Fruit fly (Drosophila melanogaster) whole organism, wandering third instar larva: ENCODE measurements around the gene hll.

Source experiments
- Abd-B ChIP-seq: fragments of >200 bp; optimal IDR thresholded peaks from 2 replicates; lab custom pipeline; 2017; ENCODE audit warnings: missing biosample characterization, missing genetic modification characterization
- CG32264 ChIP-seq: fragments of 200-800 bp; sonication (Bioruptor generic); optimal IDR thresholded peaks from 2 replicates; lab custom pipeline; 2016; ENCODE audit warnings: missing biosample characterization, missing genetic modification characterization
- CG9705 ChIP-seq: fragments of 200-800 bp; sonication (Bioruptor generic); optimal IDR thresholded peaks from 2 replicates; lab custom pipeline; 2018; ENCODE audit warnings: missing biosample characterization, mild to moderate bottlenecking, missing genetic modification characterization
- CrebA ChIP-seq: fragments of 200-800 bp; sonication (Bioruptor generic); optimal IDR thresholded peaks from 2 replicates; lab custom pipeline; 2016; ENCODE audit warnings: missing biosample characterization, mild to moderate bottlenecking, missing genetic modification characterization, borderline replicate concordance
- Dfd ChIP-seq: fragments of >200 bp; optimal IDR thresholded peaks from 2 replicates; lab custom pipeline; 2017; ENCODE audit warnings: missing biosample characterization, missing genetic modification characterization
- HLH106 ChIP-seq: fragments of 200-800 bp; optimal IDR thresholded peaks from 3 replicates; lab custom pipeline; 2019; ENCODE audit warnings: missing biosample characterization, mild to moderate bottlenecking, missing genetic modification characterization, moderate library complexity
- Hnf4 ChIP-seq: fragments of 200-800 bp; sonication (Bioruptor generic); optimal IDR thresholded peaks from 2 replicates; lab custom pipeline; 2016; ENCODE audit warnings: missing biosample characterization, mild to moderate bottlenecking, missing genetic modification characterization
- Hr78 ChIP-seq: fragments of >200 bp; optimal IDR thresholded peaks from 2 replicates; lab custom pipeline; 2017; ENCODE audit warnings: missing biosample characterization, missing genetic modification characterization
- Hr83 ChIP-seq: fragments of 200-300 bp; sonication (Bioruptor generic); optimal IDR thresholded peaks from 2 replicates; lab custom pipeline; 2016; ENCODE audit warnings: missing biosample characterization, mild to moderate bottlenecking, missing genetic modification characterization, moderate library complexity; ENCODE audit not compliant: poor library complexity, severe bottlenecking
- Myc ChIP-seq: fragments of >200 bp; optimal IDR thresholded peaks from 2 replicates; lab custom pipeline; 2017
- N ChIP-seq: fragments of >200 bp; optimal IDR thresholded peaks from 2 replicates; lab custom pipeline; 2018; ENCODE audit warnings: missing biosample characterization, missing external identifiers, missing genetic modification characterization
- OdsH ChIP-seq: fragments of 200-800 bp; sonication (Bioruptor generic); optimal IDR thresholded peaks from 2 replicates; lab custom pipeline; 2016; ENCODE audit warnings: missing biosample characterization, mild to moderate bottlenecking, missing genetic modification characterization
- Sp1 ChIP-seq: fragments of 200-800 bp; sonication (Bioruptor generic); optimal IDR thresholded peaks from 3 replicates; lab custom pipeline; 2019; ENCODE audit warnings: missing biosample characterization, mild to moderate bottlenecking, missing genetic modification characterization, moderate library complexity
- Vsx2 ChIP-seq: fragments of 200-300, 225-300 bp; sonication (Bioruptor generic); optimal IDR thresholded peaks from 2 replicates; lab custom pipeline; 2018; ENCODE audit warnings: missing biosample characterization, missing genetic modification characterization; ENCODE audit not compliant: partially characterized antibody
- br ChIP-seq: fragments of 200-800 bp; sonication (Bioruptor generic); optimal IDR thresholded peaks from 2 replicates; lab custom pipeline; 2016; ENCODE audit warnings: missing biosample characterization, missing genetic modification characterization
- brk ChIP-seq: fragments of 200-800 bp; sonication (Bioruptor generic); optimal IDR thresholded peaks from 2 replicates; lab custom pipeline; 2016; ENCODE audit warnings: missing biosample characterization, mild to moderate bottlenecking, missing genetic modification characterization
- dl ChIP-seq, 2 experiments: fragments of 175-275, 200-275 bp in 1 of 2; fragments of 200-275 bp in 1 of 2; sonication (Bioruptor generic); optimal IDR thresholded peaks; lab custom pipeline; 2018; ENCODE audit warnings: mild to moderate bottlenecking in 2 of 2, missing biosample characterization in 2 of 2, missing genetic modification characterization in 2 of 2, moderate library complexity in 2 of 2; ENCODE audit not compliant: partially characterized antibody in 2 of 2, insufficient read depth in 1 of 2
- dmrt93B ChIP-seq: fragments of 200-800 bp; sonication (Bioruptor generic); optimal IDR thresholded peaks from 2 replicates; lab custom pipeline; 2018; ENCODE audit warnings: missing biosample characterization, mild to moderate bottlenecking, missing genetic modification characterization
- foxo ChIP-seq, 2 experiments: fragments of 200-800 bp; sonication (Bioruptor generic); optimal IDR thresholded peaks; 2 replicates in 1 of 2; 3 replicates in 1 of 2; lab custom pipeline; 2016 to 2017; ENCODE audit warnings: missing biosample characterization in 2 of 2, missing genetic modification characterization in 2 of 2
- h ChIP-seq: fragments of 200-800 bp; sonication (Bioruptor generic); optimal IDR thresholded peaks from 3 replicates; lab custom pipeline; 2016; ENCODE audit warnings: missing biosample characterization, mild to moderate bottlenecking, missing genetic modification characterization
- jim ChIP-seq: fragments of 175-275, 200-325 bp; sonication (Bioruptor generic); optimal IDR thresholded peaks from 2 replicates; lab custom pipeline; 2016; ENCODE audit warnings: missing biosample characterization, mild to moderate bottlenecking, missing genetic modification characterization
- lola ChIP-seq: fragments of >200 bp; optimal IDR thresholded peaks from 2 replicates; lab custom pipeline; 2017; ENCODE audit warnings: missing biosample characterization, missing genetic modification characterization
- pan ChIP-seq: fragments of >200 bp; optimal IDR thresholded peaks from 2 replicates; lab custom pipeline; 2017
- psq ChIP-seq: fragments of 200-800 bp; sonication (Bioruptor generic); optimal IDR thresholded peaks from 3 replicates; lab custom pipeline; 2017; ENCODE audit warnings: missing biosample characterization, mild to moderate bottlenecking, missing genetic modification characterization, moderate library complexity
- rgr ChIP-seq: fragments of 200-800 bp; sonication (Bioruptor generic); optimal IDR thresholded peaks from 3 replicates; lab custom pipeline; 2016; ENCODE audit warnings: missing biosample characterization, mild to moderate bottlenecking, missing genetic modification characterization
- sage ChIP-seq: fragments of 200-800 bp; sonication (Bioruptor generic); optimal IDR thresholded peaks from 2 replicates; lab custom pipeline; 2016; ENCODE audit warnings: missing biosample characterization, mild to moderate bottlenecking, missing genetic modification characterization
- sv ChIP-seq: fragments of 200-800 bp; sonication (Bioruptor generic); optimal IDR thresholded peaks from 3 replicates; lab custom pipeline; 2016; ENCODE audit warnings: missing biosample characterization, missing genetic modification characterization
- usp ChIP-seq: fragments of >200 bp; optimal IDR thresholded peaks from 2 replicates; lab custom pipeline; 2017; ENCODE audit warnings: missing biosample characterization, missing genetic modification characterization
- woc ChIP-seq: sonication (Bioruptor generic); optimal IDR thresholded peaks from 2 replicates; lab custom pipeline; 2016; ENCODE audit warnings: missing biosample characterization, mild to moderate bottlenecking, missing genetic modification characterization

hll gene

DNA sequence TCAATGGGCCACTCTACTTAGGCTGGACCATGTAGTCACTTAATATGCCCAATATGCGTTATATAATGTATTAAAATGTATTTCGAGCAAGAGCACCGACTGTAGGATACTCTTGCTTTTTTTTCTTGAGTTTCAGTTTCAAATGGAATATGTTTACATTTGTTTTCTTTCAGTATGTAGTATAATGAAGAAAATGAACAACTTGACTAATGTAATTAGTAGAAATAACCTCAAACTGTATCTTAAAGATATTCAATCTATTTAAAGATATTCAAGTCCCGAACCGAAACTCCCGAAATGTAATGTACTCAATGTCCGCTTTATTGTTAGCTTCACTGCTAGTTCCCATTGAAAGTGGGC lies 2.1 kb upstream of the hll start:
- TF ChIP-seq jim (GFP tag; lab: Kevin White, UChicago) (no peak), dl (GFP tag; optimal IDR thresholded peaks at IDR 0.05; lab: Kevin White, UChicago; ENCODE audit: insufficient read depth in 1 of 2, partially characterized antibody in 2 of 2) (no peak), psq (GFP tag; lab: Kevin White, UChicago) (no peak), N (GFP tag; lab: Kevin White, UChicago) (no peak), CG9705 (GFP tag; lab: Kevin White, UChicago) (no peak), Vsx2 (GFP tag; lab: Kevin White, UChicago) (no peak), CrebA (GFP tag; lab: Kevin White, UChicago) (no peak), HLH106 (no peak), foxo (GFP tag; optimal IDR thresholded peaks at IDR 0.05; lab: Kevin White, UChicago) (no peak), br (GFP tag; lab: Kevin White, UChicago) (no peak), sage (GFP tag; lab: Kevin White, UChicago) (no peak), CG32264 (no peak)

DNA sequence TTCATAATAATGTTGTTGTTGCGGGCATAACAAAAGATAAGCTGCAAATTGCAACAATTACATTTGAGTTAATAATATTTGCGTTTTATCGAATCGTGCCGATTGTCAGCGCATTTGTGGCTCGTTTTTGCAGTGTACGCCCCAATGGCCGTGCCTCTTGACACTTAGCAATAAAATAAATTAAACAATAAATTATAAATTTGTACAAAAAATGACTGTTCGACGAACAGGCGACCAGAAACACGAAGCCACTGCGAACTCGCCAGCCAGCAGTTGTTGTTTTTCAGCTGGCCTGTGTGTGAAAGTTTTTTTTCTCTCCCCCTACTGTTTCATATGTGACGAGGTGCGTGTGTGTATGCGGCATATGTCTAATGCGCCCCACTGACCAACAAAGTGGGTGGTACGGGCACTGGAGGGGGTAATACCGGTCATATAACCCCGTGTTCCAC lies 1.3 kb upstream of the hll start:
- TF ChIP-seq Abd-B (no peak), OdsH (no peak), Hnf4 (GFP tag; lab: Kevin White, UChicago) (no peak), Vsx2 (GFP tag; lab: Kevin White, UChicago) (peak; percentile 38), sage (GFP tag; lab: Kevin White, UChicago) (no peak), HLH106 (no peak)

DNA sequence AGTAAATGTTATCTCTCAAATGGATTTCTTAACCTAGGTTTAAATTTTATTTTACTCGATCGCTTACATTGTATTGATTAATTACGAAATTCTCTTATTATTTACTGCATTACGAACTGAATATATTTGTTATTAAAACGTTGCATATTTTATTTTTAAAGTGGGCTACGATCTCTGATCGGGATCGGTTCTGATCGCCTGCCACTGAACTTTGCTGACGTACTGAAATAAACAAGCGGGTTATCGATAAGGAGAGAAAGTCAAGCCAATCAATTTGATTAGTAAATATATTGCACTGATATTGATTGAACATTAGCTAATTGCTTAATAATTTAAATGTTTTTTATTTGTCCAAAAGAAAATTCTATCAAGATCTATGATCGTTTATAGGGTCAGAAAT lies 2.4 kb downstream of the hll start:
- no peak for TF ChIP-seq CrebA (GFP tag; lab: Kevin White, UChicago)
- TF ChIP-seq jim (GFP tag; lab: Kevin White, UChicago), result no peak
- TF ChIP-seq usp (GFP tag; lab: Kevin White, UChicago), result no peak
- no peak for TF ChIP-seq OdsH
- no peak for TF ChIP-seq sv (GFP tag; lab: Kevin White, UChicago)
- no peak for TF ChIP-seq Vsx2 (GFP tag; lab: Kevin White, UChicago)
- TF ChIP-seq h (GFP tag; lab: Kevin White, UChicago), result no peak
- no peak for TF ChIP-seq Dfd (GFP tag; lab: Kevin White, UChicago)
- TF ChIP-seq dl (GFP tag; optimal IDR thresholded peaks at IDR 0.05; lab: Kevin White, UChicago; ENCODE audit: insufficient read depth in 1 of 2, partially characterized antibody in 2 of 2), result no peak
- TF ChIP-seq Sp1 (GFP tag; lab: Kevin White, UChicago), result no peak
- TF ChIP-seq dmrt93B (GFP tag; lab: Kevin White, UChicago), result no peak
- TF ChIP-seq Hr83 (GFP tag; lab: Kevin White, UChicago), result no peak
- no peak for TF ChIP-seq br (GFP tag; lab: Kevin White, UChicago)
- TF ChIP-seq lola (GFP tag; lab: Kevin White, UChicago), result no peak
- no peak for TF ChIP-seq Myc (lab: Kevin White, UChicago)
- TF ChIP-seq woc (GFP tag; lab: Kevin White, UChicago), result no peak

DNA sequence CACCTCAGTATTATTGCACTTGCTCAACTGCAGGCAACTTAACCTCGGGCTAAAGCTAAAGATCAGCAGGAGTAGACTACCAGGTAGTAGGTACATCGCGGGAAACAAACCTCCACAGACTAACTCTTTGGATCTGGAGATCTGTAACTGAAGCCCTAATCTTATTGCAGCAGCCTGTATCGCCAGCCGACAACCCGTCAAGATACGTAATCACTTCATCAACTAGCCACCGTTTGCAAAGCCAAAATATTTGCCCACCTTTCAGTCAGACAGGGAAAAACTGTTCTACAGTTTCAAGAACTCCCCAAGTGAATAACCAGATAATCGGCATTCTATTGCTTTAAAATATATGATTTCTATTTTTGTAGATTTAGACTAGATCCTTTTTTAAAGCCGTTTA lies 4.6 kb downstream of the hll start, which contains the start of gene CG18095:
Gene CG18095 (minus strand): TSS at position 101 of the 400 bp plus-strand sequence.
- TF ChIP-seq h (GFP tag; lab: Kevin White, UChicago) (no peak), N (GFP tag; lab: Kevin White, UChicago) (no peak), Sp1 (GFP tag; lab: Kevin White, UChicago) (no peak), Abd-B (no peak), rgr (GFP tag; lab: Kevin White, UChicago) (no peak), dmrt93B (GFP tag; lab: Kevin White, UChicago) (no peak), sage (GFP tag; lab: Kevin White, UChicago) (no peak), pan (lab: Kevin White, UChicago) (no peak), Hr78 (GFP tag; lab: Kevin White, UChicago) (no peak), Dfd (GFP tag; lab: Kevin White, UChicago) (no peak), brk (GFP tag; lab: Kevin White, UChicago) (no peak)

DNA sequence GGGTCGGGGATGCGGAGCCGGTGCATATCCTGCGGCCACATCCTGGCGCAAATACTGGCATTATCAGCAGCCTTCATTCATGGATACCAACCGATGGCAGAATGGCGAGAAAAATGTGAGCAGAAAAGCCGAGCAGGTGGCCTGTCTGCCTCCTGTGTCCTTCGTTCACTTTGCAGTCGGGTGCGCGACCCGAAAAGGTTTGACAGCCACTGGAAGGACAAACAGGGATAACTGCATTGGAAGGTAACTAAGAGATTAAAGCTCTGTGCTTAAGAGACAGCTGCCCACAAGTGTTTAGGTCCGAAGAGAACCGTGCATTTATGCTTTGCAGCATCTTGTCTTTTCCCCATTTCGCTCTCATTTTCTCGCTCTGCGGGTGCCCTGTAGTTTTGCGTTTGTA lies 11.9 kb downstream of the hll start:
- TF ChIP-seq Dfd (GFP tag; lab: Kevin White, UChicago), result no peak
- no peak for TF ChIP-seq Myc (lab: Kevin White, UChicago)
